Fruit fly (Drosophila melanogaster): Measurements from ENCODE around the gene Ndc80.

DNA sequence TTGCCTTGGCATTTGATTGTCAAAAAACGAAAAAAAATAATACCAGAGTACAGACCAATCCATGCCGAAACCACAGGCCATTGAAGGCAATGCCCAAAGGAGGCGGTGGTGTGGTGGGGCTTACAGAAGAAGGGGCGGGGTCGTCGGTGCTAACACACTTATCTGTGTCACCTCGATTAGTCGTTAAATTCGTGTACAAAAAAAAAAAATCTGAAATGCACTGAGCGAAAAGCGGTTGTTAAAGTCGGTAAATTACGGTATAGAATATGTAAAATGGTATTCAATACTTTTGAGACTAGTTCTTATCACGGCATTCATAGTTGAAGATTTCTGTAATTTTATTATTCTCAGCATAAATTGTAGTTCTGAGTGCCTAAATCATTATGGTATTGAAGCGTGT is 32.1 kb upstream of the Ndc80 start:
- TF ChIP-seq psq (optimal IDR thresholded peaks at IDR 0.05) (no peak), Sin3A (optimal IDR thresholded peaks at IDR 0.05) (no peak), insv (optimal IDR thresholded peaks at IDR 0.05) (no peak), Myc (optimal IDR thresholded peaks at IDR 0.05) (no peak)

All from Kc167 (cell line).